Worm (Caenorhabditis elegans) whole organism, L2 larva: ENCODE measurements around the gene B0244.10.
A peak's percentile ranks its signal among the peaks of the same experiment; 100 is the strongest.

ENCODE experiments used
- C34F6.9 ChIP-seq: fragments of 150-350 bp; optimal IDR thresholded peaks from 2 replicates; lab custom pipeline; 2014; ENCODE audit warnings: missing biosample characterization, missing genetic modification characterization
- F13H6.1 ChIP-seq: sonication (generic microtip); optimal IDR thresholded peaks from 2 replicates; lab custom pipeline; 2016; ENCODE audit warnings: missing genetic modification characterization, missing compliant biosample characterization
- R02D3.7 ChIP-seq: fragments of 150-350 bp; optimal IDR thresholded peaks from 2 replicates; lab custom pipeline; 2014; ENCODE audit warnings: missing biosample characterization, missing genetic modification characterization
- Y55F3AM.14 ChIP-seq: fragments of 200-800 bp; sonication (Bioruptor generic); optimal IDR thresholded peaks from 2 replicates; lab custom pipeline; 2018; ENCODE audit warnings: mild to moderate bottlenecking, missing genetic modification characterization, missing compliant biosample characterization
- ZK546.5 ChIP-seq: sonication (generic microtip); optimal IDR thresholded peaks from 2 replicates; lab custom pipeline; 2017; ENCODE audit warnings: missing biosample characterization, missing genetic modification characterization
- alr-1 ChIP-seq: fragments of 150-350 bp; optimal IDR thresholded peaks from 2 replicates; lab custom pipeline; 2014; ENCODE audit warnings: missing biosample characterization, missing genetic modification characterization
- aly-2 ChIP-seq: fragments of 150-350 bp; optimal IDR thresholded peaks from 2 replicates; lab custom pipeline; 2014; ENCODE audit warnings: missing biosample characterization, missing genetic modification characterization
- ama-1 ChIP-seq: fragments of 150-350 bp; optimal IDR thresholded peaks from 2 replicates; lab custom pipeline; 2018; ENCODE audit warnings: inconsistent platforms
- blmp-1 ChIP-seq: sonication (generic microtip); optimal IDR thresholded peaks from 2 replicates; lab custom pipeline; 2017; ENCODE audit warnings: missing genetic modification characterization, mild to moderate bottlenecking, missing compliant biosample characterization, antibody characterized with exemption, moderate library complexity; ENCODE audit not compliant: insufficient read depth
- ceh-16 ChIP-seq: fragments of 150-350 bp; optimal IDR thresholded peaks from 2 replicates; lab custom pipeline; 2014; ENCODE audit warnings: missing biosample characterization, missing genetic modification characterization
- ceh-82 ChIP-seq: fragments of 150-350 bp; optimal IDR thresholded peaks from 2 replicates; lab custom pipeline; 2014; ENCODE audit warnings: missing biosample characterization, missing genetic modification characterization
- crh-2 ChIP-seq: sonication (generic microtip); optimal IDR thresholded peaks from 2 replicates; lab custom pipeline; 2017; ENCODE audit warnings: missing biosample characterization, missing genetic modification characterization
- dmd-4 ChIP-seq: sonication (generic microtip); optimal IDR thresholded peaks from 2 replicates; lab custom pipeline; 2017; ENCODE audit warnings: missing biosample characterization, missing genetic modification characterization
- egl-27 ChIP-seq: sonication (generic microtip); optimal IDR thresholded peaks from 3 replicates; lab custom pipeline; 2017; ENCODE audit warnings: missing biosample characterization, missing genetic modification reagents, missing genetic modification characterization
- elt-1 ChIP-seq: fragments of 150-350 bp; optimal IDR thresholded peaks from 2 replicates; lab custom pipeline; 2014; ENCODE audit warnings: missing biosample characterization, missing genetic modification characterization
- elt-3 ChIP-seq: sonication (generic microtip); optimal IDR thresholded peaks from 2 replicates; lab custom pipeline; 2017; ENCODE audit warnings: missing biosample characterization, missing genetic modification characterization
- fos-1 ChIP-seq: fragments of 150-350 bp; optimal IDR thresholded peaks from 2 replicates; lab custom pipeline; 2014; ENCODE audit warnings: missing biosample characterization, missing genetic modification characterization
- gmeb-1 ChIP-seq: fragments of 150-350 bp; optimal IDR thresholded peaks from 2 replicates; lab custom pipeline; 2014; ENCODE audit warnings: missing biosample characterization, missing genetic modification characterization
- lin-11 ChIP-seq: fragments of 150-350 bp; sonication (generic microtip); optimal IDR thresholded peaks from 2 replicates; lab custom pipeline; 2014; ENCODE audit warnings: missing biosample characterization, missing genetic modification characterization, inconsistent platforms, mixed read lengths
- lin-13 ChIP-seq: fragments of 150-350 bp; optimal IDR thresholded peaks from 2 replicates; lab custom pipeline; 2014; ENCODE audit warnings: missing biosample characterization, missing genetic modification reagents, missing genetic modification characterization
- lin-39 ChIP-seq: fragments of 150-350 bp; optimal IDR thresholded peaks from 2 replicates; lab custom pipeline; 2014; ENCODE audit warnings: missing biosample characterization, missing genetic modification reagents, missing genetic modification characterization
- lsy-2 ChIP-seq, 2 experiments: fragments of 150-350 bp in 1 of 2; sonication (generic microtip) in 1 of 2; optimal IDR thresholded peaks; 2 replicates each; lab custom pipeline; 2014 to 2017; ENCODE audit warnings: missing biosample characterization in 2 of 2, missing genetic modification characterization in 2 of 2
- mab-5 ChIP-seq: fragments of 150-350 bp; optimal IDR thresholded peaks from 2 replicates; lab custom pipeline; 2014; ENCODE audit warnings: missing biosample characterization, missing genetic modification characterization
- mbf-1 ChIP-seq: sonication (generic microtip); optimal IDR thresholded peaks from 2 replicates; lab custom pipeline; 2017; ENCODE audit warnings: missing biosample characterization, missing genetic modification characterization
- mdl-1 ChIP-seq, 2 experiments: fragments of 150-350 bp in 1 of 2; sonication (generic microtip) in 1 of 2; optimal IDR thresholded peaks; 2 replicates each; lab custom pipeline; 2017; ENCODE audit warnings: missing biosample characterization in 2 of 2, missing genetic modification characterization in 2 of 2
- nhr-10 ChIP-seq: sonication (generic microtip); optimal IDR thresholded peaks from 2 replicates; lab custom pipeline; 2017; ENCODE audit warnings: missing biosample characterization, missing genetic modification characterization
- nhr-11 ChIP-seq: fragments of 150-350 bp; optimal IDR thresholded peaks from 2 replicates; lab custom pipeline; 2014; ENCODE audit warnings: missing biosample characterization, missing genetic modification characterization
- nhr-12 ChIP-seq: fragments of 150-350 bp; optimal IDR thresholded peaks from 2 replicates; lab custom pipeline; 2014; ENCODE audit warnings: missing biosample characterization, missing genetic modification characterization
- nhr-129 ChIP-seq: fragments of 150-350 bp; optimal IDR thresholded peaks from 2 replicates; lab custom pipeline; 2014; ENCODE audit warnings: missing biosample characterization, missing genetic modification characterization
- nhr-21 ChIP-seq: fragments of 150-350 bp; optimal IDR thresholded peaks from 2 replicates; lab custom pipeline; 2014; ENCODE audit warnings: missing biosample characterization, missing genetic modification characterization
- nhr-23 ChIP-seq: fragments of 150-350 bp; optimal IDR thresholded peaks from 2 replicates; lab custom pipeline; 2014; ENCODE audit warnings: missing biosample characterization, missing genetic modification reagents, missing genetic modification characterization
- nhr-237 ChIP-seq: fragments of 150-350 bp; optimal IDR thresholded peaks from 2 replicates; lab custom pipeline; 2014; ENCODE audit warnings: missing biosample characterization, missing genetic modification characterization
- nhr-25 ChIP-seq: fragments of 150-350 bp; sonication (generic microtip); optimal IDR thresholded peaks from 3 replicates; lab custom pipeline; 2014; ENCODE audit warnings: missing biosample characterization, missing genetic modification characterization
- nhr-77 ChIP-seq: fragments of 150-350 bp; optimal IDR thresholded peaks from 2 replicates; lab custom pipeline; 2014; ENCODE audit warnings: missing biosample characterization, missing genetic modification characterization
- peb-1 ChIP-seq: fragments of 150-350 bp; optimal IDR thresholded peaks from 2 replicates; lab custom pipeline; 2014; ENCODE audit warnings: missing biosample characterization, missing genetic modification characterization
- sem-4 ChIP-seq: fragments of 150-350 bp; optimal IDR thresholded peaks from 2 replicates; lab custom pipeline; 2014; ENCODE audit warnings: missing biosample characterization, missing genetic modification reagents, missing genetic modification characterization
- skn-1 ChIP-seq: sonication (generic microtip); optimal IDR thresholded peaks from 2 replicates; lab custom pipeline; 2017; ENCODE audit warnings: missing biosample characterization, missing genetic modification characterization
- sma-3 ChIP-seq: sonication (generic microtip); optimal IDR thresholded peaks from 2 replicates; lab custom pipeline; 2016; ENCODE audit warnings: missing genetic modification reagents, missing genetic modification characterization, missing compliant biosample characterization
- sma-9 ChIP-seq, 2 experiments: fragments of 150-350 bp in 1 of 2; sonication (generic microtip) in 1 of 2; optimal IDR thresholded peaks; 2 replicates each; lab custom pipeline; 2014 to 2016; ENCODE audit warnings: missing genetic modification characterization in 2 of 2, mild to moderate bottlenecking in 1 of 2, missing biosample characterization in 1 of 2, missing compliant biosample characterization in 1 of 2, missing genetic modification reagents in 1 of 2, moderate library complexity in 1 of 2
- unc-39 ChIP-seq: fragments of 150-350 bp; optimal IDR thresholded peaks from 2 replicates; lab custom pipeline; 2014; ENCODE audit warnings: missing biosample characterization, missing genetic modification characterization
- unc-55 ChIP-seq: fragments of 150-350 bp; sonication (generic microtip); optimal IDR thresholded peaks from 3 replicates; lab custom pipeline; 2014; ENCODE audit warnings: missing biosample characterization, missing genetic modification reagents, missing genetic modification characterization
- unc-62 ChIP-seq: fragments of 150-350 bp; optimal IDR thresholded peaks from 2 replicates; lab custom pipeline; 2014; ENCODE audit warnings: missing biosample characterization, missing genetic modification reagents, missing genetic modification characterization
- zag-1 ChIP-seq: fragments of 150-350 bp; optimal IDR thresholded peaks from 2 replicates; lab custom pipeline; 2014; ENCODE audit warnings: missing biosample characterization, missing genetic modification characterization
- ztf-1 ChIP-seq: fragments of 200-800 bp; sonication (Bioruptor generic); conservative IDR thresholded peaks from 2 replicates; pipeline ENCODE4 v1.3.6; 2022; ENCODE audit warnings: missing genetic modification characterization, missing compliant biosample characterization
- ztf-4 ChIP-seq: fragments of 150-350 bp; optimal IDR thresholded peaks from 2 replicates; lab custom pipeline; 2014; ENCODE audit warnings: missing biosample characterization, missing genetic modification characterization

Gene B0244.10

DNA sequence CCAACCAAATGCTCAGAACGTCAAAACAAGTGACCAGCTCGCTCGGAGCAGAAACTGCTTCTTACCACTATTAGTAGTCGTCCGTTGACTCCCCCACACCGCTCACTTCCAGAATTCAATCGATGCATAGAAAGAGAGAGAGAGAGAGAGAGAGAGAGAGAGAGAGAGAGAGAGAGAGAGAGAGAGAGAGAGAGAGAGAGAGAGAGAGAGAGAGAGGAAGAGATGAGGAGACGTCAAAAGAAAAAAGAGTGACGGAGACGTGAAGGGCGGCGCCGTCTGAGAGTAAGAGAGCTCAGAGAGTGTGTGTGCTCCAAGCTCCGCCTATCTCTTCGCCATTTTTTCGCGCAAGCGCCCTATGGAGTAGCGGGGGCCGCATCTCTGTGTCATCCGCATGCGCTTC, 20.2 kb downstream of the B0244.10 start, which contains the start of gene ida-1 (continued):
- TF ChIP-seq egl-27: peak; percentile 14
- no peak for TF ChIP-seq nhr-10 (tag; lab: Kevin White, UChicago)
- no peak for TF ChIP-seq lin-13
- TF ChIP-seq crh-2 (tag; lab: Kevin White, UChicago): peak; percentile 32
- no peak for TF ChIP-seq unc-62 (GFP tag; lab: Kevin White, UChicago)
- TF ChIP-seq ceh-82 (tag; lab: Kevin White, UChicago): no peak
- TF ChIP-seq blmp-1 (tag; lab: Kevin White, UChicago): no peak
- TF ChIP-seq nhr-129 (tag; lab: Kevin White, UChicago): peak; percentile 37
- no peak for TF ChIP-seq unc-39 (tag; lab: Kevin White, UChicago)
- no peak for TF ChIP-seq fos-1 (tag; lab: Kevin White, UChicago)
- no peak for TF ChIP-seq R02D3.7 (tag; lab: Kevin White, UChicago)
- TF ChIP-seq dmd-4 (tag; lab: Kevin White, UChicago): no peak

DNA sequence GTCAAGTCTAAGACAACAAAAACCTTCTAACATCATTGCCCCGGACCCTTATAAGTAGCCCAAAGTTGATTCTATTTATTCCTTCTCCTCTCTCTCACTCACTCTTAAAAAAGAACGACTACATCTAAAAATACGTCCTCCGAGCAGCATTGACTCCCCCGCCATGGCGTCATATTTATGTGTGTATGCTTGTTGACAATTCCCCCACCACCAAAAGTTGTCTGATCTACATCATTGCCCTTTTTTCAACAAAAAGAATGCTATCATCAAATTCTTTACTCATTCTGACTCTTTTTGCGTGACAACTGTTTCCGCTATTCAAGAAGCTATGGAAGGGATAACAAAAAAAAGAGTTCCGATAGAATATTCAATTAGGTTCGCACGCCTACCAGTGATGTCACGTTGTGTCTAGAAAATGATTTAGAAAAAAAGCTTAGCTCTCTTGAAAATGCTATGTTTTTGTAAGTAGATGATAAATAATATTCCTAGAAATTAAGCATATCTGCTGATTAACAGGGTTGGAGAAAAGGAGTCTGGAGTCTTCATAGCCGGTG, 22.6 kb downstream of the B0244.10 start:
- TF ChIP-seq C34F6.9 (tag; lab: Kevin White, UChicago) (peak; percentile 19), unc-55 (peak; percentile 29), lin-11 (tag; lab: Kevin White, UChicago) (no peak), unc-62 (GFP tag; lab: Kevin White, UChicago) (no peak), sma-9 (GFP tag; optimal IDR thresholded peaks at IDR 0.05; lab: Kevin White, UChicago) (peak; percentile 43), sma-9 (tag; optimal IDR thresholded peaks at IDR 0.05; lab: Kevin White, UChicago) (no peak), lsy-2 (tag; optimal IDR thresholded peaks at IDR 0.05; lab: Kevin White, UChicago) (peak in 1 of 2 experiments; percentile 33), zag-1 (tag; lab: Kevin White, UChicago) (peak; percentile 5), mdl-1 (tag; optimal IDR thresholded peaks at IDR 0.05; lab: Kevin White, UChicago) (peak in 1 of 2 experiments; percentile 30)
- TF ChIP-seq, all 48 proteins: peak for 6

DNA sequence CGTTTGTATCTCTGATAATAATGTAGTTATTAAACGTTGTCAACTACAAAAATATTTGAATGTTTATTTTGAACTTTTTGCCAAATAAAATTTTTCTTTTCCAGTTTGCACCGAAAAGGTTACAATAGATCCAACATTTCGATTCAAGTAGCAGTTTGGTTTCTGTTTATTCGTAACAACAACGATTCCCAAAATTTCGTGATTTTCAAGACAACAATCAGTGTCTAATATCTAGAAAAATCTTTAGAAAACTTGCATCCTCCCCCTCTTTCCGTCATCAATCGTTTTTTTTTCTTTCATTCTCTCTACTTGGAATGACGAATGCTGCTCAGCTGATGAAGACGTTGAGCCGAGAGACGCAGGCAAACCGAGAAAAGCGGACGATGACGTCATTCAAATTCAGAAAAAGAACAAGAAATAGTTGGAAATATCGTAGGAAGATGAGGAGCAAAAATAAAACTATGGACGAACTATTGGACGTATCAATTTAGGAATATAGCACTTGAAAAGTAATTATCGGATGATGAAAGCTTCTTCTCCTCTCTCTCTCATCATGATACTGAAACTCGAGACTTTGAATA, 23.7 kb downstream of the B0244.10 start:
- TF ChIP-seq nhr-23 (tag; lab: Kevin White, UChicago): no peak
- no peak for TF ChIP-seq ZK546.5 (tag; lab: Kevin White, UChicago)
- TF ChIP-seq unc-55: peak; percentile 95
- TF ChIP-seq alr-1 (tag; lab: Kevin White, UChicago): no peak
- no peak for TF ChIP-seq lin-39
- peak in 1 of 2 experiments; percentile 40 for TF ChIP-seq mdl-1 (tag; optimal IDR thresholded peaks at IDR 0.05; lab: Kevin White, UChicago)
- TF ChIP-seq ama-1 (lab: Kevin White, UChicago): peak; percentile 44
- TF ChIP-seq elt-3 (tag; lab: Kevin White, UChicago): no peak
- no peak for TF ChIP-seq nhr-237 (tag; lab: Kevin White, UChicago)
- peak; percentile 11 for TF ChIP-seq nhr-21 (tag; lab: Kevin White, UChicago)
- TF ChIP-seq peb-1 (tag; lab: Kevin White, UChicago): no peak
- TF ChIP-seq unc-62 (GFP tag; lab: Kevin White, UChicago): no peak
- peak; percentile 82 for TF ChIP-seq ztf-4
- no peak for TF ChIP-seq blmp-1 (tag; lab: Kevin White, UChicago)
- TF ChIP-seq crh-2 (tag; lab: Kevin White, UChicago): peak; percentile 78
- TF ChIP-seq ztf-1 (GFP tag; lab: Robert Waterston, UW): no peak
- TF ChIP-seq nhr-25 (tag; lab: Kevin White, UChicago): no peak
- peak in 1 of 2 experiments; percentile 81 for TF ChIP-seq lsy-2 (tag; optimal IDR thresholded peaks at IDR 0.05; lab: Kevin White, UChicago)
- peak; percentile 30 for TF ChIP-seq fos-1 (tag; lab: Kevin White, UChicago)
- TF ChIP-seq nhr-12: no peak
- no peak for TF ChIP-seq nhr-11 (tag; lab: Kevin White, UChicago)
- no peak for TF ChIP-seq aly-2 (tag; lab: Kevin White, UChicago)
- no peak for TF ChIP-seq skn-1 (tag; lab: Kevin White, UChicago)
- no peak for TF ChIP-seq ceh-16
- peak; percentile 53 for TF ChIP-seq sem-4 (tag; lab: Kevin White, UChicago)
- no peak for TF ChIP-seq elt-1 (tag; lab: Kevin White, UChicago)
- TF ChIP-seq F13H6.1: peak; percentile 35
- peak; percentile 44 for TF ChIP-seq Y55F3AM.14 (GFP tag; lab: Kevin White, UChicago)
- TF ChIP-seq mbf-1: no peak
- peak; percentile 88 for TF ChIP-seq C34F6.9 (tag; lab: Kevin White, UChicago)
- TF ChIP-seq sma-3 (GFP tag; lab: Kevin White, UChicago): no peak
- TF ChIP-seq gmeb-1 (tag; lab: Kevin White, UChicago): no peak
- no peak for TF ChIP-seq unc-39 (tag; lab: Kevin White, UChicago)
- peak; percentile 81 for TF ChIP-seq sma-9 (GFP tag; optimal IDR thresholded peaks at IDR 0.05; lab: Kevin White, UChicago)
- no peak for TF ChIP-seq sma-9 (tag; optimal IDR thresholded peaks at IDR 0.05; lab: Kevin White, UChicago)
- TF ChIP-seq nhr-129 (tag; lab: Kevin White, UChicago): peak; percentile 55
- TF ChIP-seq mab-5 (tag; lab: Kevin White, UChicago): no peak
- TF ChIP-seq zag-1 (tag; lab: Kevin White, UChicago): peak; percentile 75
- TF ChIP-seq egl-27: peak; percentile 27
- peak; percentile 62 for TF ChIP-seq lin-13
- no peak for TF ChIP-seq nhr-77 (tag; lab: Kevin White, UChicago)
- TF ChIP-seq R02D3.7 (tag; lab: Kevin White, UChicago): no peak
- TF ChIP-seq nhr-10 (tag; lab: Kevin White, UChicago): no peak
